Worm (Caenorhabditis elegans) whole organism, mixed stage, embryonic: ENCODE measurements around the gene F23F1.5.
A peak's percentile ranks its signal among the peaks of the same experiment; 100 is the strongest.

Source experiments
- M03D4.4 ChIP-seq: sonication (generic microtip); optimal IDR thresholded peaks from 2 replicates; lab custom pipeline; 2017; ENCODE audit warnings: mild to moderate bottlenecking, missing genetic modification characterization, missing compliant biosample characterization
- ceh-39 ChIP-seq: fragments of 150-350 bp; optimal IDR thresholded peaks from 2 replicates; lab custom pipeline; 2014; ENCODE audit warnings: missing biosample characterization, missing genetic modification characterization
- ceh-43 ChIP-seq: fragments of 200-800 bp; sonication (Bioruptor generic); optimal IDR thresholded peaks from 2 replicates; lab custom pipeline; 2018; ENCODE audit warnings: mild to moderate bottlenecking, missing genetic modification characterization, moderate library complexity, missing compliant biosample characterization
- ceh-83 ChIP-seq: fragments of 200-800 bp; sonication (Bioruptor generic); optimal IDR thresholded peaks from 2 replicates; lab custom pipeline; 2018; ENCODE audit warnings: mild to moderate bottlenecking, missing genetic modification characterization, missing compliant biosample characterization
- ces-1 ChIP-seq: fragments of 150-350 bp; optimal IDR thresholded peaks from 2 replicates; lab custom pipeline; 2014; ENCODE audit warnings: missing biosample characterization, missing genetic modification reagents, missing genetic modification characterization
- cnd-1 ChIP-seq: fragments of 200-800 bp; sonication (Bioruptor generic); optimal IDR thresholded peaks from 2 replicates; lab custom pipeline; 2018; ENCODE audit warnings: mild to moderate bottlenecking, missing genetic modification characterization, missing compliant biosample characterization
- flh-1 ChIP-seq: fragments of 200-800 bp; sonication (Bioruptor generic); optimal IDR thresholded peaks from 2 replicates; lab custom pipeline; 2018; ENCODE audit warnings: mild to moderate bottlenecking, missing genetic modification characterization, moderate library complexity, missing compliant biosample characterization
- ham-2 ChIP-seq: fragments of 200-800 bp; sonication (Bioruptor generic); optimal IDR thresholded peaks from 2 replicates; lab custom pipeline; 2018; ENCODE audit warnings: mild to moderate bottlenecking, missing genetic modification characterization, missing compliant biosample characterization
- hlh-1 ChIP-seq: fragments of 150-350 bp; optimal IDR thresholded peaks from 2 replicates; lab custom pipeline; 2014; ENCODE audit warnings: missing biosample characterization, missing genetic modification reagents, missing genetic modification characterization
- lin-13 ChIP-seq: fragments of 150-350 bp; optimal IDR thresholded peaks from 2 replicates; lab custom pipeline; 2014; ENCODE audit warnings: missing biosample characterization, missing genetic modification characterization
- lsy-2 ChIP-seq: fragments of 150-350 bp; optimal IDR thresholded peaks from 2 replicates; lab custom pipeline; 2014; ENCODE audit warnings: missing biosample characterization, missing genetic modification characterization
- mab-5 ChIP-seq: fragments of 150-350 bp; optimal IDR thresholded peaks from 2 replicates; lab custom pipeline; 2014; ENCODE audit warnings: missing biosample characterization, missing genetic modification characterization
- mep-1 ChIP-seq: fragments of 150-350 bp; optimal IDR thresholded peaks from 2 replicates; lab custom pipeline; 2017; ENCODE audit warnings: missing biosample characterization, missing genetic modification reagents, missing genetic modification characterization, inconsistent platforms
- mls-2 ChIP-seq: sonication (generic microtip); optimal IDR thresholded peaks from 2 replicates; lab custom pipeline; 2016; ENCODE audit warnings: mild to moderate bottlenecking, missing genetic modification characterization, moderate library complexity, missing compliant biosample characterization
- nhr-2 ChIP-seq: fragments of 150-350 bp; optimal IDR thresholded peaks from 2 replicates; lab custom pipeline; 2014; ENCODE audit warnings: missing biosample characterization, missing genetic modification characterization
- nhr-237 ChIP-seq: fragments of 150-350 bp; optimal IDR thresholded peaks from 2 replicates; lab custom pipeline; 2014; ENCODE audit warnings: missing biosample characterization, missing genetic modification characterization
- nhr-28 ChIP-seq: fragments of 150-350 bp; optimal IDR thresholded peaks from 2 replicates; lab custom pipeline; 2014; ENCODE audit warnings: missing biosample characterization, missing genetic modification characterization
- sem-2 ChIP-seq: fragments of 200-800 bp; sonication (Bioruptor generic); optimal IDR thresholded peaks from 2 replicates; lab custom pipeline; 2018; ENCODE audit warnings: mild to moderate bottlenecking, missing genetic modification characterization, missing compliant biosample characterization
- sptf-1 ChIP-seq: sonication (generic microtip); optimal IDR thresholded peaks from 2 replicates; lab custom pipeline; 2017; ENCODE audit warnings: mild to moderate bottlenecking, missing genetic modification characterization, moderate library complexity, missing compliant biosample characterization
- tbx-8 ChIP-seq: fragments of 200-800 bp; sonication (Bioruptor generic); optimal IDR thresholded peaks from 2 replicates; lab custom pipeline; 2018; ENCODE audit warnings: mild to moderate bottlenecking, missing genetic modification characterization, moderate library complexity, missing compliant biosample characterization
- unc-120 ChIP-seq: sonication (generic microtip); optimal IDR thresholded peaks from 2 replicates; lab custom pipeline; 2017; ENCODE audit warnings: missing genetic modification characterization, missing compliant biosample characterization; ENCODE audit not compliant: poor library complexity, severe bottlenecking
- unc-39 ChIP-seq: fragments of 150-350 bp; optimal IDR thresholded peaks from 2 replicates; lab custom pipeline; 2014; ENCODE audit warnings: missing biosample characterization, missing genetic modification characterization
- unc-62 ChIP-seq: fragments of 150-350 bp; optimal IDR thresholded peaks from 2 replicates; lab custom pipeline; 2014; ENCODE audit warnings: missing biosample characterization, missing genetic modification reagents, missing genetic modification characterization

F23F1.5 gene

DNA sequence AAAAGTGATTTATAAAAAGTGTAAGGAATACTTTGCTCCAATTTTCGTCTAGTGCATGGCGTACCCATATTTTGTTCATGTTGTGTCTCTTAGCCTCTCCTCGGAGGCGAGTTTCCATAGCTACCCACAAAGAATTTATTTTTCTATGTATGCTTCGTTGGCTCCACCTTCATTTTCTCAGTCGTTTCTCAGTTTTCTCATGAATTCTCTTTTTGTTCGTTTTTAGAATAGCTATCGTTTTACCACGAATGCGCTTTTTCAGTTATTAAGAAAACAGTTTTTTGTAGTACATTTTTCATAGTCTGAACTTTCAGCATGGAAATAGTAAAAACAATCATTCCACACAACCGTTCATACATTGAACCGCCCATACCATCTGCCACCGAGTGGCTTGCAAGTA is 25.0 kb downstream of the F23F1.5 start, which contains the start of gene osta-1:
osta-1 (plus strand) TSS at position 309 of the 400 bp plus-strand sequence.
- TF ChIP-seq nhr-2 (tag; lab: Kevin White, UChicago) = no peak
- TF ChIP-seq nhr-28 (tag; lab: Kevin White, UChicago) = no peak
- TF ChIP-seq unc-62 = no peak
- no peak for TF ChIP-seq ceh-83
- TF ChIP-seq cnd-1 (tag; lab: Kevin White, UChicago) = no peak
- no peak for TF ChIP-seq ceh-43 (GFP tag; lab: Kevin White, UChicago)
- TF ChIP-seq unc-39 (tag; lab: Kevin White, UChicago) = no peak
- no peak for TF ChIP-seq sem-2 (GFP tag; lab: Kevin White, UChicago)
- TF ChIP-seq hlh-1 (tag; lab: Kevin White, UChicago) = no peak
- no peak for TF ChIP-seq mab-5 (tag; lab: Kevin White, UChicago)
- TF ChIP-seq ceh-39 (tag; lab: Kevin White, UChicago) = no peak
- no peak for TF ChIP-seq nhr-237 (tag; lab: Kevin White, UChicago)
- no peak for TF ChIP-seq lin-13 (tag; lab: Kevin White, UChicago)
- no peak for TF ChIP-seq tbx-8
- no peak for TF ChIP-seq lsy-2
- TF ChIP-seq mls-2 (tag; lab: Kevin White, UChicago) = no peak

DNA sequence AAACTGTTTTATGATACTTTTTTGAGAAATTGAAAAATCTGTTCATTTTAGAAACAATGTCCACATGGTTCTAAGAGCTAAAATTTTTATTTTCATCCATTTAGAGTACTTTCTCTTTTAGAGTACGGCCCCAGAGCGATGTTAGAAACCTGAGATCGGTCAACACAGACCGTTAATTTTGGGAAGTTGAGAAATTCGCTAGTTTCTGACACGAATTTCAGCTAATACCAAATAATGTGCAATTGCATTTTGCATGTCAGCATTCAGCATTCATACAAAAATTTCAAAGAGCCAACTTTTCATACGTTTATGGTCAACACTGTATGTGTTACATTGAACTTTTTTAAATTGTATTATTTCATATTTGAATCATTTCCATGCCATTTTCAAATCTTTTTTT is 26.6 kb downstream of the F23F1.5 start:
- TF ChIP-seq sem-2 (GFP tag; lab: Kevin White, UChicago) (no peak), ces-1 (no peak), sptf-1 (tag; lab: Kevin White, UChicago) (no peak)

DNA sequence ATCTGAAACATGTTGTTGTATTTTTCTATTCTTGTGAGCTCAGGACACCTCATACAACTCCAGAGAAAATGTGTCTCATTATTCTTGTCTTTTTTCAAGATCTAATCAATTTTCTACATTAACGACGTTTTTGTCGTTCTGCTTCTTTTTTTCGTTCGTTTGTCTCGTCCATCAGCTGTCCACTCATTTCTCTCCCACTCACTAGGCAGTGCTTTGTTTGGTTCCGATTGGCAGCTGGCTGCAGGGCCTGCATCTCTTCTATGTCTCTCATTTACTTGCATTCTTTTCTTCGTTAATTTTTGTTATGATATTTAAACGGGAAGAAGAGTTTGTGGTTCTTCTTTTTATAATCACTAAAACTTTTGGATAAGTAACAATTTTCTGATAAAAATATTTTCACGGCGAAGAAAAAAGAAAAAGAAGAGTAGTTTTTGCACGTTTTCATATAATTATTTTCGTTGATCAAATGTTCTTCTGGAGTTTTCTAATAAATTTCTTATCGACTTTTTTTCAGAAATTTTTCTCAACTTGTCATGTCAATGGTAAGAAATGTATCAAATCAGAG is 30.0 kb downstream of the F23F1.5 start, which contains the start of gene 2L52.1:
2L52.1 (plus strand) TSS at position 515 of the 565 bp plus-strand sequence.
- TF ChIP-seq nhr-237 (tag; lab: Kevin White, UChicago) = no peak
- TF ChIP-seq cnd-1 (tag; lab: Kevin White, UChicago) = peak; percentile 49
- TF ChIP-seq ces-1 = peak; percentile 33
- TF ChIP-seq unc-120 (tag; lab: Kevin White, UChicago) = peak; percentile 64
- TF ChIP-seq unc-62 = peak; percentile 46
- no peak for TF ChIP-seq M03D4.4
- peak; percentile 92 for TF ChIP-seq hlh-1 (tag; lab: Kevin White, UChicago)

DNA sequence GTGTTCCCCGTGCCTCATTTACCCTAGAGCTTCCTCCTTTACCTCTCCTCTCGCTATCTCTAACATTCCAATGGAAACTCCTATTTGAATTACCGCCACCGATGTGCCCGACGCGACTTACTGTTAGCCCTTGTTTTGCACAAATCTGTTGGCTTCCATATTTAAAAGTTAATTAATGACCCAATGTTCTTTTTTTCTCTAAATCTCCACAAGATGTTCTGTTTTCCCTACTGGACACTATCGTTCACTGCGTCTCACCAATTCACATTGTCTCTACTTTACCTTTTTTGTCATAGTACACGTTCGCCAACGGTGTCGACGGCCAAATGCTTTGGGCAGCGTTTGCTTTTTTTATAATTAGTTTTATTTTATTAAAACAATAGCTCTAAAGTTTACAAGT is 30.8 kb downstream of the F23F1.5 start:
- TF ChIP-seq flh-1 (GFP tag; lab: Kevin White, UChicago) (no peak), ces-1 (peak; percentile 68), ham-2 (GFP tag; lab: Kevin White, UChicago) (peak; percentile 85), sptf-1 (tag; lab: Kevin White, UChicago) (no peak), mep-1 (tag; lab: Kevin White, UChicago) (peak; percentile 35)
